Worm (Caenorhabditis elegans) whole organism, late embryonic: ENCODE measurements around the gene rpl-11.2.
A peak's percentile ranks its signal among the peaks of the same experiment; 100 is the strongest.

Experiments used
- F13H6.1 ChIP-seq: sonication (generic microtip); optimal IDR thresholded peaks from 2 replicates; lab custom pipeline; 2016; ENCODE audit warnings: missing genetic modification characterization, missing compliant biosample characterization
- K09A11.1 ChIP-seq: sonication (generic microtip); optimal IDR thresholded peaks from 2 replicates; lab custom pipeline; 2017; ENCODE audit warnings: antibody characterized with exemption, mild to moderate bottlenecking, missing genetic modification characterization, missing compliant biosample characterization; ENCODE audit not compliant: insufficient read depth
- T23F11.4 ChIP-seq: fragments of 200-800 bp; sonication (Bioruptor generic); optimal IDR thresholded peaks from 2 replicates; lab custom pipeline; 2018; ENCODE audit warnings: mild to moderate bottlenecking, missing genetic modification characterization, missing compliant biosample characterization
- ceh-14 ChIP-seq: sonication (generic microtip); optimal IDR thresholded peaks from 2 replicates; lab custom pipeline; 2016; ENCODE audit warnings: missing genotype, missing genetic modification characterization, missing compliant biosample characterization
- ceh-19 ChIP-seq: fragments of 200-800 bp; sonication (Bioruptor generic); optimal IDR thresholded peaks from 2 replicates; lab custom pipeline; 2018; ENCODE audit warnings: mild to moderate bottlenecking, missing genetic modification characterization, missing compliant biosample characterization
- ceh-2 ChIP-seq: sonication (generic microtip); optimal IDR thresholded peaks from 2 replicates; lab custom pipeline; 2016; ENCODE audit warnings: missing genotype, missing genetic modification characterization, missing compliant biosample characterization
- ceh-22 ChIP-seq: sonication (generic microtip); optimal IDR thresholded peaks from 2 replicates; lab custom pipeline; 2017; ENCODE audit warnings: missing biosample characterization, missing genetic modification characterization
- ceh-30 ChIP-seq: fragments of 150-350 bp; optimal IDR thresholded peaks from 2 replicates; lab custom pipeline; 2014; ENCODE audit warnings: missing biosample characterization, missing genetic modification characterization
- ceh-45 ChIP-seq: fragments of 200-800 bp; sonication (Bioruptor generic); IDR thresholded peaks from 2 replicates; pipeline ENCODE4 v1.3.6; 2022; ENCODE audit warnings: missing genetic modification reagents, missing genetic modification characterization, missing compliant biosample characterization
- ceh-48 ChIP-seq: sonication (generic microtip); optimal IDR thresholded peaks from 2 replicates; lab custom pipeline; 2016; ENCODE audit warnings: missing genetic modification characterization, inconsistent platforms, missing compliant biosample characterization
- ceh-9 ChIP-seq: sonication (generic microtip); optimal IDR thresholded peaks from 2 replicates; lab custom pipeline; 2016; ENCODE audit warnings: mild to moderate bottlenecking, missing genetic modification characterization, inconsistent platforms, missing compliant biosample characterization
- che-1 ChIP-seq: sonication (generic microtip); optimal IDR thresholded peaks from 2 replicates; lab custom pipeline; 2016; ENCODE audit warnings: mild to moderate bottlenecking, missing genetic modification characterization, missing compliant biosample characterization
- elt-2 ChIP-seq: sonication (generic microtip); optimal IDR thresholded peaks from 2 replicates; lab custom pipeline; 2016; ENCODE audit warnings: missing genetic modification reagents, missing genetic modification characterization, missing compliant biosample characterization
- elt-4 ChIP-seq: sonication (generic microtip); optimal IDR thresholded peaks from 2 replicates; lab custom pipeline; 2016; ENCODE audit warnings: missing genetic modification characterization, missing compliant biosample characterization
- eyg-1 ChIP-seq: sonication (generic microtip); optimal IDR thresholded peaks from 2 replicates; lab custom pipeline; 2016; ENCODE audit warnings: missing genotype, missing genetic modification characterization, missing compliant biosample characterization
- hlh-6 ChIP-seq: sonication (generic microtip); optimal IDR thresholded peaks from 2 replicates; lab custom pipeline; 2016; ENCODE audit warnings: missing genotype, missing genetic modification characterization, missing compliant biosample characterization
- hlh-8 ChIP-seq: sonication (generic microtip); optimal IDR thresholded peaks from 2 replicates; lab custom pipeline; 2016; ENCODE audit warnings: missing genotype, missing genetic modification characterization, missing compliant biosample characterization
- lim-6 ChIP-seq: sonication (generic microtip); optimal IDR thresholded peaks from 2 replicates; lab custom pipeline; 2016; ENCODE audit warnings: missing genetic modification characterization, missing compliant biosample characterization
- mec-3 ChIP-seq: sonication (generic microtip); optimal IDR thresholded peaks from 2 replicates; lab custom pipeline; 2016; ENCODE audit warnings: borderline replicate concordance, missing genetic modification characterization, missing compliant biosample characterization
- nhr-11 ChIP-seq: fragments of 150-350 bp; optimal IDR thresholded peaks from 2 replicates; lab custom pipeline; 2014; ENCODE audit warnings: missing biosample characterization, missing genetic modification characterization
- pat-9 ChIP-seq: fragments of 200-800 bp; sonication (Bioruptor generic); optimal IDR thresholded peaks from 2 replicates; lab custom pipeline; 2018; ENCODE audit warnings: mild to moderate bottlenecking, missing genetic modification characterization, moderate library complexity, missing compliant biosample characterization
- pax-1 ChIP-seq: fragments of 150-350 bp; optimal IDR thresholded peaks from 2 replicates; lab custom pipeline; 2014; ENCODE audit warnings: missing biosample characterization, missing genetic modification characterization
- pha-2 ChIP-seq: sonication (generic microtip); optimal IDR thresholded peaks from 2 replicates; lab custom pipeline; 2017; ENCODE audit warnings: mild to moderate bottlenecking, missing genetic modification characterization, missing compliant biosample characterization
- pha-4 ChIP-seq: fragments of 150-350 bp; optimal IDR thresholded peaks from 2 replicates; lab custom pipeline; 2018; ENCODE audit warnings: missing biosample characterization, missing genetic modification reagents, missing genetic modification characterization
- pros-1 ChIP-seq: fragments of 150-350 bp; optimal IDR thresholded peaks from 2 replicates; lab custom pipeline; 2014; ENCODE audit warnings: missing biosample characterization, missing genetic modification reagents, missing genetic modification characterization
- ref-2 ChIP-seq: sonication (generic microtip); optimal IDR thresholded peaks from 2 replicates; lab custom pipeline; 2016; ENCODE audit warnings: missing genetic modification characterization, missing compliant biosample characterization
- sdc-2 ChIP-seq: sonication (generic microtip); optimal IDR thresholded peaks from 2 replicates; lab custom pipeline; 2016; ENCODE audit warnings: missing genotype, missing genetic modification characterization, missing compliant biosample characterization
- sox-2 ChIP-seq: fragments of 200-800 bp; sonication (Bioruptor generic); IDR thresholded peaks from 2 replicates; pipeline ENCODE4 v1.3.6; 2022; ENCODE audit warnings: missing genetic modification reagents, missing genetic modification characterization, missing compliant biosample characterization
- sox-4 ChIP-seq: sonication (generic microtip); optimal IDR thresholded peaks from 2 replicates; lab custom pipeline; 2017; ENCODE audit warnings: mild to moderate bottlenecking, missing genetic modification characterization, inconsistent platforms, missing compliant biosample characterization
- syd-9 ChIP-seq: sonication (generic microtip); optimal IDR thresholded peaks from 2 replicates; lab custom pipeline; 2016; ENCODE audit warnings: mild to moderate bottlenecking, missing genetic modification characterization, moderate library complexity, missing compliant biosample characterization
- tbx-2 ChIP-seq: sonication (generic microtip); optimal IDR thresholded peaks from 2 replicates; lab custom pipeline; 2016; ENCODE audit warnings: missing genetic modification characterization, missing compliant biosample characterization
- unc-42 ChIP-seq: sonication (generic microtip); optimal IDR thresholded peaks from 2 replicates; lab custom pipeline; 2016; ENCODE audit warnings: missing genotype, missing genetic modification characterization, missing compliant biosample characterization
- unc-55 ChIP-seq: sonication (generic microtip); optimal IDR thresholded peaks from 2 replicates; lab custom pipeline; 2017; ENCODE audit warnings: missing biosample characterization, missing genetic modification reagents, missing genetic modification characterization
- unc-86 ChIP-seq: sonication (generic microtip); optimal IDR thresholded peaks from 2 replicates; lab custom pipeline; 2016; ENCODE audit warnings: missing genetic modification characterization, missing compliant biosample characterization
- zip-5 ChIP-seq: sonication (generic microtip); optimal IDR thresholded peaks from 2 replicates; lab custom pipeline; 2016; ENCODE audit warnings: missing genetic modification characterization, missing compliant biosample characterization
- ztf-16 ChIP-seq: sonication (generic microtip); optimal IDR thresholded peaks from 2 replicates; lab custom pipeline; 2017; ENCODE audit warnings: missing genetic modification characterization, missing compliant biosample characterization

The rpl-11.2 gene

DNA sequence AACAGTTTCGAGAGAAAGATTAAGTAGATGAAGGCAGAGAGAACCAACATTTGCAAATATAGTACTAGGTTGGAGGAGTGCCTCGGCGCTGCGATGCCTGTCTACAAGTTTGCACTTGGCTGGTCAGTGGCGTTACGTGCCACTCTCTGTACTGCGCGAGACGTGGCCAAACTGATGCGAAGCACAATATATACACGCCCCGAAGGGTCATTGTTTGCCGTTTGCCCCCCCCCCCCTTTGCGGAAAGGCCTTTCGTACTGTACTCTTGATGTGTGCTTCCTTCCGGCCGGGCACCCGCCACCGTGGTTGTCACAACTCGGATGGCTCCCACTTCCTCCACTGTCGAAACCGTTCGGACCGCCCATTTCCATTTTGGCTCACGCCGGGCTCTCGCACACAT, 30.3 kb downstream of the rpl-11.2 start:
- TF ChIP-seq ceh-2 (tag; lab: Kevin White, UChicago), result peak; percentile 30
- TF ChIP-seq pha-2 (tag; lab: Kevin White, UChicago), result no peak
- TF ChIP-seq che-1, result no peak
- TF ChIP-seq elt-4 (tag; lab: Kevin White, UChicago), result no peak
- peak; percentile 32 for TF ChIP-seq tbx-2 (tag; lab: Kevin White, UChicago)
- no peak for TF ChIP-seq pros-1 (tag; lab: Kevin White, UChicago)
- TF ChIP-seq ceh-22, result peak; percentile 21
- TF ChIP-seq zip-5, result no peak
- no peak for TF ChIP-seq pax-1 (tag; lab: Kevin White, UChicago)
- TF ChIP-seq ceh-45 (GFP tag; lab: Robert Waterston, UW), result no peak
- no peak for TF ChIP-seq sox-2 (GFP tag; lab: Robert Waterston, UW)

- no peak for TF ChIP-seq ceh-9 (tag; lab: Kevin White, UChicago)
- TF ChIP-seq ceh-45 (GFP tag; lab: Robert Waterston, UW), result no peak
- TF ChIP-seq, all 69 proteins: peak for 0
Measured at ce11 chrX:2210751-2211150, 31.7 kb downstream of the rpl-11.2 start, which contains the start of gene peb-1. Gene peb-1 (plus strand): TSS chrX:2211051.

DNA sequence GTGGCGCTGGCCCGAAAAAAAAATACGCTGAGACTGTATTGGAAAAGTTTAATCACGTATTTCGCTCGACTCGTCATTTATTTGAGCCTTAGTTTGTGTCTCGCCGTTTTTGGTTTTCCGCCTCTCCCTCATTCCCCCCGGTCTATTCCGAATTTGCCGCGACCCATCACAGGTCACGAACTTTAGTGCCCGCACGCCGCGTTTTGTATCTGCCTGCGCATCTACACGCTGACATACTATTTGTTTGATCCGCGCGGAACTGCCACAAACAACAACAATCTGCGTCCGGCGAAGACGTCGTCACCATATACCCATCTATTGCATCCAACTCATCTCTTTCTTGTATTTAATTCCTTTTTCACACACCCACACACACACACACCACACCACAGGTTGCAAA, 32.3 kb downstream of the rpl-11.2 start:
- TF ChIP-seq sdc-2 (tag; lab: Kevin White, UChicago) (no peak), ceh-22 (no peak), eyg-1 (tag; lab: Kevin White, UChicago) (no peak), syd-9 (tag; lab: Kevin White, UChicago) (no peak), K09A11.1 (tag; lab: Kevin White, UChicago) (no peak)

DNA sequence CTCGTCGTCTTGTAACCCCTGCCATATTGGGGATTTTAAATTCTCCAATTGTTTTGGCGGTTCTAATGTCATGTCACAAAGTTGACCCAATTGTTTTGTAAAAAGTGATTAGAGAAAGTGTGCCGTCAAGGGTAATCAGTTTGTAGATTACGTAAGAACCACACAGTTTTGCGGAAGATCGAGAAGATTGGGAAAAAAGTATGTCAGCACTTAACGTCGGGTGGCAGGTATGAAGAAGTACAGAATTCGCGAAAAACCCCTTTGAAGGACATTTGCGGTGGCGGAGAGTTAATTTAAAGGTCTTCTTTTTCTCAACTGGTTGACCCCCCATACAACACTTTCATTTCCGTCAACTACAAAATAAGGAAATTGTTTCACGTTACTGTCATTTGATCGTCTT, 34.0 kb downstream of the rpl-11.2 start:
- TF ChIP-seq elt-2 (no peak), eyg-1 (tag; lab: Kevin White, UChicago) (no peak)

DNA sequence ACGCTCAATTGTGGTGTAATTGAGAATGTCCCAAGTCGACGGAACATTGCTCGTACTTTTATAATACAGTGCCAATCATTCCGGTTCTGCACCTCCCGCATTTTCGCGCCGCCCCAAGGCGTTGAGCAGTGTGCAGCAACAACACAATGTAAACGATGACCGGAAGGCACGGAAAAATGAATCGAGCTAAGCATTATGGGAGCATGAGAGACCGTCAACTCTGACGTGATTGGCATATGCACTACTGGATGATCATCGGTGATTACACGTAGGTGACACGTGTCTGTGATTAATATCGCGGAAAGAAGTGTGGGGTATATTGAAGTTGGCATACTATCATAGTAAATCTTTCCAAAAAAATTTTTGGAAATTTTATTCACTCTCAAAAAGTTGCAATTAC, 37.5 kb downstream of the rpl-11.2 start, which contains the start of gene T24C12.4:
T24C12.4 (minus strand) TSS at position 101 of the 400 bp plus-strand sequence.
- TF ChIP-seq elt-4 (tag; lab: Kevin White, UChicago) (no peak), zip-5 (no peak), unc-55 (no peak), hlh-6 (no peak), unc-86 (tag; lab: Kevin White, UChicago) (no peak), ref-2 (tag; lab: Kevin White, UChicago) (no peak), hlh-8 (no peak), ceh-48 (tag; lab: Kevin White, UChicago) (no peak), che-1 (no peak), ceh-30 (no peak), K09A11.1 (tag; lab: Kevin White, UChicago) (no peak), nhr-11 (tag; lab: Kevin White, UChicago) (no peak), pat-9 (tag; lab: Kevin White, UChicago) (no peak), pha-4 (no peak), tbx-2 (tag; lab: Kevin White, UChicago) (no peak), sox-2 (GFP tag; lab: Robert Waterston, UW) (no peak)

- TF ChIP-seq mec-3 (no peak), elt-2 (peak; percentile 97)
Measured at ce11 chrX:2203760-2204159, 38.7 kb downstream of the rpl-11.2 start, which contains the start of gene T24C12.3. Gene T24C12.3 (minus strand): TSS chrX:2203893.

DNA sequence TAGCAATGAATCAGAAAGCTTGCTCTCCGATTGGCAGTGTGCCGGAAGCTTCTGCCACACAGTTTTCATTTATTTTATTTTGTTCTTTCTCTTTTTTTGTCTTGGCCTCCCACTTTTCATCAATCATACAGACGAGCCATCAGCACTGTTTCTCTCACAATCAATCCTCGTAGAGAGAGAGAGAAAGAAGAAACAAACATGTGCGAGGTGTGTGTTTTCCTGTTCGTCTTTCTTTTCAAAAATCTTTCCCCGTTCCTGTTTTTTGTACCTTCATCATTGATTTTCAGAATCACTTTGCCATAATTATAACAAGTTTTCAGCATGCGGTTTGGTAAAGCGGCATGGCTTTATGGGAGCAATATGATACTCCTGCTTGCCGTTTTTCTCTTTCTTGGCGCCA, 43.3 kb downstream of the rpl-11.2 start, which contains the start of gene T24C12.1:
T24C12.1 (plus strand) TSS at position 301 of the 400 bp plus-strand sequence.
- TF ChIP-seq F13H6.1 (tag; lab: Kevin White, UChicago) (no peak), ceh-48 (tag; lab: Kevin White, UChicago) (no peak), pros-1 (tag; lab: Kevin White, UChicago) (no peak), ztf-16 (no peak), ceh-19 (GFP tag; lab: Kevin White, UChicago) (no peak), zip-5 (no peak), sox-2 (GFP tag; lab: Robert Waterston, UW) (no peak), ceh-14 (no peak), pax-1 (tag; lab: Kevin White, UChicago) (no peak), unc-42 (tag; lab: Kevin White, UChicago) (no peak), lim-6 (tag; lab: Kevin White, UChicago) (no peak), che-1 (no peak), sox-4 (tag; lab: Kevin White, UChicago) (no peak), T23F11.4 (GFP tag; lab: Kevin White, UChicago) (no peak)
- TF ChIP-seq, all 69 proteins: peak for 0
